Worm (Caenorhabditis elegans) whole organism, L4/young adult: Measurements from ENCODE around the gene srz-13.

ENCODE experiments used
- W03F9.2 ChIP-seq: fragments of 150-350 bp; optimal IDR thresholded peaks from 2 replicates; lab custom pipeline; 2014; ENCODE audit warnings: missing biosample characterization, missing genetic modification characterization
- dao-5 ChIP-seq: sonication (generic microtip); optimal IDR thresholded peaks from 2 replicates; lab custom pipeline; 2016; ENCODE audit warnings: missing genotype, missing genetic modification characterization, moderate library complexity, missing compliant biosample characterization
- him-1 ChIP-seq: sonication (generic microtip); optimal IDR thresholded peaks from 2 replicates; lab custom pipeline; 2016; ENCODE audit warnings: missing genotype, missing genetic modification reagents, missing genetic modification characterization, missing compliant biosample characterization

ce11 chrV:16175227-16175626 is 7.0 kb upstream of the srz-13 start:
- no peak for TF ChIP-seq W03F9.2 (tag; lab: Kevin White, UChicago)
- TF ChIP-seq dao-5, result no peak
- no peak for TF ChIP-seq him-1 (tag; lab: Kevin White, UChicago)
